Fruit fly (Drosophila melanogaster): Measurements from ENCODE around the gene Proc-R.

Gene Proc-R

DNA sequence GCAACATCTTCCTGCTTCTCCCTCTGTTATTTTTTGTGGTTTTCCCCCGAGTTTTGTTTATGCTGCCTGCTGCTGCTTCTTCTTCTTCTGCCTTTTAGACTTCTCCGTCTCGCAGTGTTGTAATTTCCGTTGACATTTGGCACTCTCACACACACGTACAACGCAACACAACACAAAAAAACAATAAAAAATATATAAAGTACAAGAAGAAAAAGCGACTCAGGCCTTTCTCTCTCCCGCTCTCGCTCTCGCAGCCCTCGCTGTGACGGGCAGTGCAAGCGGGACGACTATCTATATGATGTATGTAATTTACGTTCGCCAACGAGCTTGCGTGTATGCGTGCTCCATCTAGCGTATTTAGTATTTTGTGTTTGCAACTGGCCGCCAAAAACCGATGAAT lies 21.6 kb upstream of the Proc-R start (continued):
- TF ChIP-seq ato (GFP tag; IDR thresholded peaks at IDR 0.05; ENCODE audit: partially characterized antibody) (no peak), corto (GFP tag; optimal IDR thresholded peaks at IDR 0.05) (peak; percentile 6), Pdp1 (GFP tag; optimal IDR thresholded peaks at IDR 0.05) (peak in 1 of 2 experiments; percentile 46), Trl (optimal IDR thresholded peaks at IDR 0.05) (peak; percentile 13 to 48), Trl (GFP tag; optimal IDR thresholded peaks at IDR 0.05) (no peak), eve (GFP tag; optimal IDR thresholded peaks at IDR 0.05) (no peak), CG10543 (GFP tag; optimal IDR thresholded peaks at IDR 0.05) (peak; percentile 56), ase (GFP tag; IDR thresholded peaks at IDR 0.05) (no peak), NfI (GFP tag; optimal IDR thresholded peaks at IDR 0.05) (peak; percentile 4), CG34376 (GFP tag; optimal IDR thresholded peaks at IDR 0.05) (peak; percentile 6), da (GFP tag; optimal IDR thresholded peaks at IDR 0.05) (no peak), CG6654 (GFP tag; optimal IDR thresholded peaks at IDR 0.05) (no peak), CG18619 (GFP tag; optimal IDR thresholded peaks at IDR 0.05) (no peak), Side (GFP tag; optimal IDR thresholded peaks at IDR 0.05) (no peak), cad (GFP tag; optimal IDR thresholded peaks at IDR 0.05) (peak; percentile 44), CG9215 (GFP tag; IDR thresholded peaks at IDR 0.05) (no peak), odd (GFP tag; optimal IDR thresholded peaks at IDR 0.05) (no peak), CG6791 (GFP tag; IDR thresholded peaks at IDR 0.05; ENCODE audit: partially characterized antibody) (0 out of 3 replicates have a peak, but pooled peaks have one; percentile 24), bsh (GFP tag; optimal IDR thresholded peaks at IDR 0.05) (peak in 1 of 2 experiments; percentile 83)

dm6 chrX:4686723-4687122 lies 21.0 kb upstream of the Proc-R start, which contains the start of gene Pp2C1:
Gene Pp2C1, minus strand, starts transcription at chrX:4686903.
- peak; percentile 79 for TF ChIP-seq Elba2 (GFP tag; optimal IDR thresholded peaks at IDR 0.05)
- no peak for TF ChIP-seq CG12769 (tag; optimal IDR thresholded peaks at IDR 0.05)
- TF ChIP-seq CG1529 (GFP tag; optimal IDR thresholded peaks at IDR 0.05) = no peak
- TF ChIP-seq MTF-1 (GFP tag; optimal IDR thresholded peaks at IDR 0.05; ENCODE audit: borderline replicate concordance) = no peak
- no peak for TF ChIP-seq crol (GFP tag; IDR thresholded peaks at IDR 0.05)
- TF ChIP-seq mld (GFP tag; IDR thresholded peaks at IDR 0.05; ENCODE audit: partially characterized antibody) = 0 out of 3 replicates have a peak, but pooled peaks have one; percentile 34
- TF ChIP-seq ato (GFP tag; IDR thresholded peaks at IDR 0.05; ENCODE audit: partially characterized antibody) = peak; percentile 75
- TF ChIP-seq CG16813 (GFP tag; IDR thresholded peaks at IDR 0.05; ENCODE audit: partially characterized antibody) = peak; percentile 80
- no peak for TF ChIP-seq prd (optimal IDR thresholded peaks at IDR 0.05)
- no peak for TF ChIP-seq prd (GFP tag; IDR thresholded peaks at IDR 0.05)
- TF ChIP-seq eve (GFP tag; optimal IDR thresholded peaks at IDR 0.05) = no peak
- no peak for TF ChIP-seq sens-2 (GFP tag; IDR thresholded peaks at IDR 0.05)
- no peak for TF ChIP-seq Stat92E (GFP tag; optimal IDR thresholded peaks at IDR 0.05)
- peak; percentile 72 for TF ChIP-seq unc-4 (GFP tag; IDR thresholded peaks at IDR 0.05; ENCODE audit: partially characterized antibody)
- TF ChIP-seq ash1 (GFP tag; optimal IDR thresholded peaks at IDR 0.05) = no peak
- TF ChIP-seq sr (GFP tag; IDR thresholded peaks at IDR 0.05) = no peak
- TF ChIP-seq Ets97D (GFP tag; optimal IDR thresholded peaks at IDR 0.05) = no peak
- peak; percentile 72; the same call in 2 of the 3 replicates for TF ChIP-seq CG7963 (GFP tag; IDR thresholded peaks at IDR 0.05; ENCODE audit: partially characterized antibody)
- peak; percentile 90 for TF ChIP-seq Opbp (GFP tag; IDR thresholded peaks at IDR 0.05; ENCODE audit: partially characterized antibody)
- no peak for TF ChIP-seq fru (optimal IDR thresholded peaks at IDR 0.05)
- peak; percentile 87; the same call in 2 of the 3 replicates for TF ChIP-seq CG11560 (tag; IDR thresholded peaks at IDR 0.05)
- no peak for TF ChIP-seq jing (GFP tag; optimal IDR thresholded peaks at IDR 0.05)
- TF ChIP-seq CG11093 (GFP tag; IDR thresholded peaks at IDR 0.05) = no peak
- peak; percentile 41; the same call in 1 of the 3 replicates for TF ChIP-seq HLH4C (GFP tag; IDR thresholded peaks at IDR 0.05; ENCODE audit: partially characterized antibody)
- peak; percentile 65 for TF ChIP-seq Med (GFP tag)
- TF ChIP-seq CG2875 (GFP tag; optimal IDR thresholded peaks at IDR 0.05) = no peak
- no peak for TF ChIP-seq CG10267 (tag; optimal IDR thresholded peaks at IDR 0.05)
- no peak for TF ChIP-seq HHEX (GFP tag; optimal IDR thresholded peaks at IDR 0.05)
- no peak for TF ChIP-seq CG6654 (GFP tag; optimal IDR thresholded peaks at IDR 0.05)
- peak; percentile 4 for TF ChIP-seq CG12391 (tag; optimal IDR thresholded peaks at IDR 0.05)
- TF ChIP-seq Six4 (GFP tag; optimal IDR thresholded peaks at IDR 0.05) = no peak
- TF ChIP-seq tx (GFP tag; optimal IDR thresholded peaks at IDR 0.05) = no peak
- TF ChIP-seq CG30020 (tag; optimal IDR thresholded peaks at IDR 0.05) = no peak

Measured in whole organism, embryonic.